Worm (Caenorhabditis elegans) whole organism, L1 larva: ENCODE data around the gene Y38F1A.8.
A peak's percentile ranks its signal among the peaks of the same experiment; 100 is the strongest.

Experiments used
- C04F5.9 ChIP-seq: sonication (generic microtip); optimal IDR thresholded peaks from 2 replicates; lab custom pipeline; 2016; ENCODE audit warnings: missing genetic modification characterization, missing compliant biosample characterization
- C16A3.4 ChIP-seq: fragments of 150-350 bp; optimal IDR thresholded peaks from 2 replicates; lab custom pipeline; 2014; ENCODE audit warnings: missing biosample characterization, missing genetic modification characterization
- aha-1 ChIP-seq: fragments of 150-350 bp; optimal IDR thresholded peaks from 2 replicates; lab custom pipeline; 2014; ENCODE audit warnings: missing biosample characterization, missing genetic modification characterization
- ama-1 ChIP-seq: fragments of 150-350 bp; optimal IDR thresholded peaks from 2 replicates; lab custom pipeline; 2014
- blmp-1 ChIP-seq: fragments of 150-350 bp; optimal IDR thresholded peaks from 2 replicates; lab custom pipeline; 2014; ENCODE audit warnings: missing biosample characterization, missing genetic modification characterization
- ceh-8 ChIP-seq: fragments of 200-800 bp; sonication (Bioruptor generic); optimal IDR thresholded peaks from 2 replicates; lab custom pipeline; 2018; ENCODE audit warnings: mild to moderate bottlenecking, missing genetic modification characterization, moderate library complexity, missing compliant biosample characterization
- ceh-82 ChIP-seq, 3 experiments: fragments of 150-350 bp in 1 of 3; sonication (generic microtip) in 2 of 3; optimal IDR thresholded peaks; 2 replicates each; lab custom pipeline; 2014 to 2017; ENCODE audit warnings: missing biosample characterization in 3 of 3, missing genetic modification characterization in 3 of 3
- dpl-1 ChIP-seq, 3 experiments: fragments of 150-350 bp in 2 of 3; sonication (generic microtip) in 1 of 3; optimal IDR thresholded peaks; 2 replicates each; lab custom pipeline; 2014 to 2017; ENCODE audit warnings: missing biosample characterization in 3 of 3, missing genetic modification characterization in 3 of 3, missing genetic modification reagents in 3 of 3
- efl-1 ChIP-seq, 4 experiments: fragments of 150-350 bp; optimal IDR thresholded peaks in 3 of 4; peaks in 1 of 4; 1 replicate in 1 of 4; 2 replicates in 3 of 4; lab custom pipeline; 2014; ENCODE audit warnings: missing biosample characterization in 2 of 4, missing genetic modification characterization in 2 of 4, missing genetic modification reagents in 2 of 4
- efl-3 ChIP-seq: fragments of 200-800 bp; sonication (Bioruptor generic); optimal IDR thresholded peaks from 2 replicates; lab custom pipeline; 2018; ENCODE audit warnings: mild to moderate bottlenecking, missing genetic modification characterization, missing compliant biosample characterization
- egl-27 ChIP-seq, 2 experiments: fragments of 150-350 bp in 1 of 2; sonication (generic microtip); optimal IDR thresholded peaks; 3 replicates each; lab custom pipeline; 2017 to 2018; ENCODE audit warnings: missing biosample characterization in 2 of 2, missing genetic modification characterization in 2 of 2, missing genetic modification reagents in 2 of 2
- elt-2 ChIP-seq: sonication (generic microtip); optimal IDR thresholded peaks from 2 replicates; lab custom pipeline; 2016; ENCODE audit warnings: missing genetic modification characterization, mild to moderate bottlenecking, inconsistent platforms, missing compliant biosample characterization, missing genetic modification reagents
- elt-3 ChIP-seq, 6 experiments: fragments of 150-350 bp in 1 of 6; sonication (generic microtip); optimal IDR thresholded peaks; 2 replicates each; lab custom pipeline; 2017 to 2018; ENCODE audit warnings: missing biosample characterization in 6 of 6, missing genetic modification characterization in 6 of 6, inconsistent platforms in 1 of 6
- fkh-10 ChIP-seq: sonication (generic microtip); optimal IDR thresholded peaks from 2 replicates; lab custom pipeline; 2017; ENCODE audit warnings: missing biosample characterization, missing genetic modification reagents, missing genetic modification characterization
- fos-1 ChIP-seq: fragments of 150-350 bp; optimal IDR thresholded peaks from 2 replicates; lab custom pipeline; 2014; ENCODE audit warnings: missing biosample characterization, missing genetic modification characterization
- grh-1 ChIP-seq: fragments of 200-800 bp; sonication (Bioruptor generic); IDR thresholded peaks from 2 replicates; pipeline ENCODE4 v1.3.6; 2022; ENCODE audit warnings: missing genetic modification reagents, missing genetic modification characterization, missing compliant biosample characterization
- isw-1 ChIP-seq: fragments of 200-800 bp; sonication (Bioruptor generic); IDR thresholded peaks from 2 replicates; pipeline ENCODE4 v1.3.6; 2022; ENCODE audit warnings: missing genetic modification characterization, missing compliant biosample characterization
- jun-1 ChIP-seq: fragments of 150-350 bp; optimal IDR thresholded peaks from 2 replicates; lab custom pipeline; 2014; ENCODE audit warnings: missing biosample characterization, missing genetic modification reagents, missing genetic modification characterization
- lin-13 ChIP-seq: fragments of 150-350 bp; optimal IDR thresholded peaks from 2 replicates; lab custom pipeline; 2014; ENCODE audit warnings: missing biosample characterization, missing genetic modification reagents, missing genetic modification characterization
- lin-14 ChIP-seq: fragments of 200-800 bp; sonication (Bioruptor generic); optimal IDR thresholded peaks from 2 replicates; lab custom pipeline; 2018; ENCODE audit warnings: mild to moderate bottlenecking, missing genetic modification characterization, moderate library complexity, missing compliant biosample characterization
- lin-15B ChIP-seq: fragments of 150-350 bp; sonication (generic microtip); optimal IDR thresholded peaks from 3 replicates; lab custom pipeline; 2014; ENCODE audit warnings: missing biosample characterization, missing genetic modification characterization
- lsy-2 ChIP-seq, 2 experiments: fragments of 150-350 bp; optimal IDR thresholded peaks; 2 replicates each; lab custom pipeline; 2014; ENCODE audit warnings: missing biosample characterization in 2 of 2, missing genetic modification characterization in 2 of 2
- mab-9 ChIP-seq: fragments of 200-800 bp; sonication (Bioruptor generic); IDR thresholded peaks from 2 replicates; pipeline ENCODE4 v1.3.6; 2022; ENCODE audit warnings: missing genetic modification reagents, missing genetic modification characterization, missing compliant biosample characterization
- mdl-1 ChIP-seq, 2 experiments: fragments of 150-350 bp; optimal IDR thresholded peaks; 2 replicates each; lab custom pipeline; 2014 to 2017; ENCODE audit warnings: missing biosample characterization in 2 of 2, missing genetic modification characterization in 2 of 2, inconsistent platforms in 1 of 2
- nhr-12 ChIP-seq: sonication (generic microtip); optimal IDR thresholded peaks from 2 replicates; lab custom pipeline; 2017; ENCODE audit warnings: missing biosample characterization, missing genetic modification characterization
- nhr-19 ChIP-seq: fragments of 200-800 bp; sonication (Bioruptor generic); conservative IDR thresholded peaks from 2 replicates; pipeline ENCODE4 v1.3.6; 2022; ENCODE audit warnings: missing genetic modification characterization, missing compliant biosample characterization
- nhr-20 ChIP-seq: sonication (generic microtip); optimal IDR thresholded peaks from 2 replicates; lab custom pipeline; 2016; ENCODE audit warnings: mild to moderate bottlenecking, missing genetic modification characterization, missing compliant biosample characterization
- nhr-71 ChIP-seq: sonication (generic microtip); optimal IDR thresholded peaks from 2 replicates; lab custom pipeline; 2016; ENCODE audit warnings: mild to moderate bottlenecking, missing genetic modification characterization, moderate library complexity, missing compliant biosample characterization
- nhr-76 ChIP-seq: sonication (generic microtip); optimal IDR thresholded peaks from 2 replicates; lab custom pipeline; 2017; ENCODE audit warnings: missing biosample characterization, missing genetic modification characterization
- nhr-77 ChIP-seq: fragments of 150-350 bp; optimal IDR thresholded peaks from 2 replicates; lab custom pipeline; 2014; ENCODE audit warnings: missing biosample characterization, missing genetic modification characterization
- nhr-84 ChIP-seq: sonication (generic microtip); optimal IDR thresholded peaks from 2 replicates; lab custom pipeline; 2017; ENCODE audit warnings: missing biosample characterization, missing genetic modification characterization
- nhr-85 ChIP-seq: sonication (generic microtip); peaks from one replicate; lab custom pipeline; 2016; ENCODE audit warnings: missing genetic modification characterization, inconsistent platforms, missing compliant biosample characterization
- pag-3 ChIP-seq: sonication (generic microtip); optimal IDR thresholded peaks from 2 replicates; lab custom pipeline; 2017; ENCODE audit warnings: missing genetic modification characterization, mild to moderate bottlenecking, missing compliant biosample characterization, antibody characterized with exemption, borderline replicate concordance; ENCODE audit not compliant: insufficient read depth
- pax-3 ChIP-seq: fragments of 200-800 bp; sonication (Bioruptor generic); optimal IDR thresholded peaks from 2 replicates; lab custom pipeline; 2018; ENCODE audit warnings: mild to moderate bottlenecking, missing genetic modification characterization, moderate library complexity, missing compliant biosample characterization
- pqm-1 ChIP-seq: sonication (generic microtip); optimal IDR thresholded peaks from 3 replicates; lab custom pipeline; 2017; ENCODE audit warnings: missing biosample characterization, missing genetic modification characterization
- rnt-1 ChIP-seq: sonication (generic microtip); optimal IDR thresholded peaks from 2 replicates; lab custom pipeline; 2016; ENCODE audit warnings: mild to moderate bottlenecking, missing genetic modification characterization, moderate library complexity, missing compliant biosample characterization
- skn-1 ChIP-seq: fragments of 150-350 bp; optimal IDR thresholded peaks from 2 replicates; lab custom pipeline; 2014; ENCODE audit warnings: missing biosample characterization, missing genetic modification characterization
- snpc-4 ChIP-seq: fragments of 150-350 bp; optimal IDR thresholded peaks from 2 replicates; lab custom pipeline; 2014; ENCODE audit warnings: missing biosample characterization, missing genetic modification characterization
- snu-23 ChIP-seq: sonication (generic microtip); optimal IDR thresholded peaks from 2 replicates; lab custom pipeline; 2016; ENCODE audit warnings: missing genetic modification characterization, missing compliant biosample characterization
- sox-4 ChIP-seq: sonication (generic microtip); optimal IDR thresholded peaks from 2 replicates; lab custom pipeline; 2016; ENCODE audit warnings: missing genetic modification characterization, missing compliant biosample characterization
- tbx-2 ChIP-seq: sonication (generic microtip); optimal IDR thresholded peaks from 2 replicates; lab custom pipeline; 2016; ENCODE audit warnings: missing genetic modification characterization, missing compliant biosample characterization
- unc-62 ChIP-seq: fragments of 150-350 bp; optimal IDR thresholded peaks from 2 replicates; lab custom pipeline; 2014; ENCODE audit warnings: missing biosample characterization, missing genetic modification reagents, missing genetic modification characterization
- vab-15 ChIP-seq: sonication (generic microtip); optimal IDR thresholded peaks from 2 replicates; lab custom pipeline; 2017; ENCODE audit warnings: missing genotype, mild to moderate bottlenecking, missing genetic modification characterization, missing compliant biosample characterization

Gene Y38F1A.8

DNA sequence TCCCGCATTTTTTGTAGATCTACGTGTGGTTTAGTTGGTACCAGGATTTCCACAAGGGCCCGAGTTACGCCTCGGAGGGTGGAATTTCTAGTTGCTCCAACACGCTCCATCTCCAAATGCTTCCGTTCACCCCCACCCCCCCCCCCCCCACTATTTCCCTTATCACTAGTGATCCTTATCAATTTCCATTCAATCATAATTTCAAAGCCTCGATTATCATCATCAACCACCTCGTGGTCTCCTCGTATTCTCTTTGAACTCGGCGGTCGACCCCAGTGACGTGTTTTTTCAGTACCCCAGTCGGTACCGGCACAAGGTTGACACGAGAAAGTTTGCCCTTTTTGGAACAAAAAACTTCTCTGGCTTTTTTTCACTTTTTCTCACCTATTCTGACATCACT lies 17.8 kb downstream of the Y38F1A.8 start:
- no peak for TF ChIP-seq pax-3
- TF ChIP-seq lin-15B (tag; lab: Kevin White, UChicago): no peak
- TF ChIP-seq nhr-20 (tag; lab: Kevin White, UChicago): no peak
- TF ChIP-seq elt-2 (tag; lab: Kevin White, UChicago): peak; percentile 65

- TF ChIP-seq tbx-2 (tag; lab: Kevin White, UChicago): no peak
- TF ChIP-seq elt-2 (tag; lab: Kevin White, UChicago): peak; percentile 71
- no peak for TF ChIP-seq nhr-76 (tag; lab: Kevin White, UChicago)
- TF ChIP-seq nhr-20 (tag; lab: Kevin White, UChicago): peak; percentile 30
- TF ChIP-seq ama-1 (lab: Kevin White, UChicago): no peak
- no peak for TF ChIP-seq fkh-10
- TF ChIP-seq lin-15B (tag; lab: Kevin White, UChicago): no peak
- no peak for TF ChIP-seq mdl-1 (tag; optimal IDR thresholded peaks at IDR 0.05; lab: Kevin White, UChicago)
- TF ChIP-seq ceh-82 (tag; optimal IDR thresholded peaks at IDR 0.05; lab: Kevin White, UChicago): no peak
- no peak for TF ChIP-seq C16A3.4 (tag; lab: Kevin White, UChicago)
- TF ChIP-seq vab-15 (tag; lab: Kevin White, UChicago): no peak
- TF ChIP-seq nhr-84: no peak
- TF ChIP-seq isw-1 (GFP tag; lab: Robert Waterston, UW): no peak
- TF ChIP-seq blmp-1 (tag; lab: Kevin White, UChicago): peak; percentile 25
- no peak for TF ChIP-seq dpl-1 (GFP tag; optimal IDR thresholded peaks at IDR 0.05; lab: Kevin White, UChicago)
- TF ChIP-seq rnt-1 (tag; lab: Kevin White, UChicago): peak; percentile 20
- TF ChIP-seq skn-1 (tag; lab: Kevin White, UChicago): no peak
- no peak for TF ChIP-seq unc-62 (GFP tag; lab: Kevin White, UChicago)
- no peak for TF ChIP-seq pqm-1 (tag; lab: Kevin White, UChicago)
- no peak for TF ChIP-seq nhr-12 (tag; lab: Kevin White, UChicago)
- peak; percentile 54 for TF ChIP-seq lin-14 (GFP tag; lab: Kevin White, UChicago)
- TF ChIP-seq aha-1 (tag; lab: Kevin White, UChicago): no peak
- TF ChIP-seq elt-3 (tag; optimal IDR thresholded peaks at IDR 0.05; lab: Kevin White, UChicago): no peak
- no peak for TF ChIP-seq C04F5.9
- TF ChIP-seq pag-3 (tag; lab: Kevin White, UChicago): no peak
- no peak for TF ChIP-seq jun-1 (tag; lab: Kevin White, UChicago)
- TF ChIP-seq fos-1 (tag; lab: Kevin White, UChicago): no peak
- no peak for TF ChIP-seq nhr-77 (tag; lab: Kevin White, UChicago)
- TF ChIP-seq nhr-71 (tag; lab: Kevin White, UChicago): no peak
- no peak for TF ChIP-seq egl-27 (tag; optimal IDR thresholded peaks at IDR 0.05; lab: Kevin White, UChicago)
- TF ChIP-seq sox-4: no peak
- TF ChIP-seq efl-3 (GFP tag; lab: Kevin White, UChicago): no peak
- no peak for TF ChIP-seq lsy-2 (tag; optimal IDR thresholded peaks at IDR 0.05; lab: Kevin White, UChicago)
- TF ChIP-seq efl-1 (optimal IDR thresholded peaks at IDR 0.05; lab: Kevin White, UChicago): no peak
- TF ChIP-seq efl-1 (GFP tag; optimal IDR thresholded peaks at IDR 0.05 in 1 of 2; lab: Kevin White, UChicago): no peak
- TF ChIP-seq nhr-85 (tag; lab: Kevin White, UChicago): peak; percentile 93
- TF ChIP-seq lin-13 (GFP tag; lab: Kevin White, UChicago): no peak
- TF ChIP-seq grh-1 (GFP tag; lab: Robert Waterston, UW): no peak
- no peak for TF ChIP-seq ceh-8 (GFP tag; lab: Kevin White, UChicago)
- TF ChIP-seq mab-9 (GFP tag; lab: Robert Waterston, UW): no peak
- TF ChIP-seq nhr-19 (GFP tag; lab: Robert Waterston, UW): no peak
- no peak for TF ChIP-seq snpc-4 (tag; lab: Kevin White, UChicago)
- TF ChIP-seq snu-23: peak; percentile 12
Measured at ce11 chrII:12981980-12982575, 18.6 kb downstream of the Y38F1A.8 start.
